Worm (Caenorhabditis elegans) whole organism, late embryonic: ENCODE results near the gene adal-1.

Experiments
- C38D4.7 ChIP-seq: fragments of 200-800 bp; sonication (Bioruptor generic); optimal IDR thresholded peaks from 2 replicates; lab custom pipeline; 2018; ENCODE audit warnings: mild to moderate bottlenecking, missing genetic modification characterization, moderate library complexity, missing compliant biosample characterization
- F13H6.1 ChIP-seq: sonication (generic microtip); optimal IDR thresholded peaks from 2 replicates; lab custom pipeline; 2016; ENCODE audit warnings: missing genetic modification characterization, missing compliant biosample characterization
- K02D7.2 ChIP-seq: sonication (generic microtip); optimal IDR thresholded peaks from 2 replicates; lab custom pipeline; 2017; ENCODE audit warnings: mild to moderate bottlenecking, missing genetic modification characterization, missing compliant biosample characterization
- K09A11.1 ChIP-seq: sonication (generic microtip); optimal IDR thresholded peaks from 2 replicates; lab custom pipeline; 2017; ENCODE audit warnings: antibody characterized with exemption, mild to moderate bottlenecking, missing genetic modification characterization, missing compliant biosample characterization; ENCODE audit not compliant: insufficient read depth
- T23F11.4 ChIP-seq: fragments of 200-800 bp; sonication (Bioruptor generic); optimal IDR thresholded peaks from 2 replicates; lab custom pipeline; 2018; ENCODE audit warnings: mild to moderate bottlenecking, missing genetic modification characterization, missing compliant biosample characterization
- ama-1 ChIP-seq: fragments of 150-350 bp; optimal IDR thresholded peaks from 2 replicates; lab custom pipeline; 2014
- ceh-14 ChIP-seq: sonication (generic microtip); optimal IDR thresholded peaks from 2 replicates; lab custom pipeline; 2016; ENCODE audit warnings: missing genotype, missing genetic modification characterization, missing compliant biosample characterization
- ceh-19 ChIP-seq: fragments of 200-800 bp; sonication (Bioruptor generic); optimal IDR thresholded peaks from 2 replicates; lab custom pipeline; 2018; ENCODE audit warnings: mild to moderate bottlenecking, missing genetic modification characterization, missing compliant biosample characterization
- ceh-2 ChIP-seq: sonication (generic microtip); optimal IDR thresholded peaks from 2 replicates; lab custom pipeline; 2016; ENCODE audit warnings: missing genotype, missing genetic modification characterization, missing compliant biosample characterization
- ceh-22 ChIP-seq: sonication (generic microtip); optimal IDR thresholded peaks from 2 replicates; lab custom pipeline; 2017; ENCODE audit warnings: missing biosample characterization, missing genetic modification characterization
- ceh-24 ChIP-seq: sonication (generic microtip); optimal IDR thresholded peaks from 2 replicates; lab custom pipeline; 2016; ENCODE audit warnings: mild to moderate bottlenecking, missing genetic modification characterization, missing compliant biosample characterization
- ceh-30 ChIP-seq: fragments of 150-350 bp; optimal IDR thresholded peaks from 2 replicates; lab custom pipeline; 2014; ENCODE audit warnings: missing biosample characterization, missing genetic modification characterization
- ceh-31 ChIP-seq: sonication (generic microtip); optimal IDR thresholded peaks from 2 replicates; lab custom pipeline; 2016; ENCODE audit warnings: missing genetic modification characterization, missing compliant biosample characterization
- ceh-6 ChIP-seq: fragments of 200-800 bp; sonication (Bioruptor generic); optimal IDR thresholded peaks from 2 replicates; lab custom pipeline; 2018; ENCODE audit warnings: mild to moderate bottlenecking, missing genetic modification characterization, missing compliant biosample characterization
- ceh-9 ChIP-seq: sonication (generic microtip); optimal IDR thresholded peaks from 2 replicates; lab custom pipeline; 2016; ENCODE audit warnings: mild to moderate bottlenecking, missing genetic modification characterization, inconsistent platforms, missing compliant biosample characterization
- che-1 ChIP-seq: sonication (generic microtip); optimal IDR thresholded peaks from 2 replicates; lab custom pipeline; 2016; ENCODE audit warnings: mild to moderate bottlenecking, missing genetic modification characterization, missing compliant biosample characterization
- dmd-4 ChIP-seq: sonication (generic microtip); optimal IDR thresholded peaks from 2 replicates; lab custom pipeline; 2016; ENCODE audit warnings: borderline replicate concordance, missing genetic modification characterization, missing compliant biosample characterization
- dve-1 ChIP-seq: sonication (generic microtip); optimal IDR thresholded peaks from 2 replicates; lab custom pipeline; 2017; ENCODE audit warnings: antibody characterized with exemption, mild to moderate bottlenecking, missing genetic modification characterization, missing compliant biosample characterization
- elt-2 ChIP-seq: sonication (generic microtip); optimal IDR thresholded peaks from 2 replicates; lab custom pipeline; 2016; ENCODE audit warnings: missing genetic modification reagents, missing genetic modification characterization, missing compliant biosample characterization
- eyg-1 ChIP-seq: sonication (generic microtip); optimal IDR thresholded peaks from 2 replicates; lab custom pipeline; 2016; ENCODE audit warnings: missing genotype, missing genetic modification characterization, missing compliant biosample characterization
- fkh-10 ChIP-seq: fragments of 150-350 bp; optimal IDR thresholded peaks from 2 replicates; lab custom pipeline; 2014; ENCODE audit warnings: missing biosample characterization, missing genetic modification reagents, missing genetic modification characterization
- fkh-6 ChIP-seq: sonication (generic microtip); optimal IDR thresholded peaks from 2 replicates; lab custom pipeline; 2016; ENCODE audit warnings: missing genetic modification characterization, missing compliant biosample characterization
- gmeb-2 ChIP-seq: sonication (generic microtip); optimal IDR thresholded peaks from 2 replicates; lab custom pipeline; 2016; ENCODE audit warnings: missing genetic modification characterization, inconsistent platforms, missing compliant biosample characterization
- hlh-13 ChIP-seq: fragments of 200-800 bp; sonication (Bioruptor generic); optimal IDR thresholded peaks from 2 replicates; lab custom pipeline; 2018; ENCODE audit warnings: mild to moderate bottlenecking, missing genetic modification characterization, missing compliant biosample characterization
- hlh-15 ChIP-seq: sonication (generic microtip); optimal IDR thresholded peaks from 2 replicates; lab custom pipeline; 2016; ENCODE audit warnings: missing genetic modification characterization, missing compliant biosample characterization
- hlh-6 ChIP-seq: sonication (generic microtip); optimal IDR thresholded peaks from 2 replicates; lab custom pipeline; 2016; ENCODE audit warnings: missing genotype, missing genetic modification characterization, missing compliant biosample characterization
- hlh-8 ChIP-seq: sonication (generic microtip); optimal IDR thresholded peaks from 2 replicates; lab custom pipeline; 2016; ENCODE audit warnings: missing genotype, missing genetic modification characterization, missing compliant biosample characterization
- lim-6 ChIP-seq: sonication (generic microtip); optimal IDR thresholded peaks from 2 replicates; lab custom pipeline; 2016; ENCODE audit warnings: missing genetic modification characterization, missing compliant biosample characterization
- lin-11 ChIP-seq: fragments of 200-800 bp; sonication (Bioruptor generic); optimal IDR thresholded peaks from 2 replicates; lab custom pipeline; 2018; ENCODE audit warnings: mild to moderate bottlenecking, missing genetic modification characterization, missing compliant biosample characterization
- madf-2 ChIP-seq: sonication (generic microtip); optimal IDR thresholded peaks from 2 replicates; lab custom pipeline; 2017; ENCODE audit warnings: missing genetic modification characterization, missing compliant biosample characterization
- mec-3 ChIP-seq: sonication (generic microtip); optimal IDR thresholded peaks from 2 replicates; lab custom pipeline; 2016; ENCODE audit warnings: borderline replicate concordance, missing genetic modification characterization, missing compliant biosample characterization
- nfya-1 ChIP-seq: sonication (generic microtip); optimal IDR thresholded peaks from 2 replicates; lab custom pipeline; 2017; ENCODE audit warnings: missing genetic modification characterization, mild to moderate bottlenecking, missing compliant biosample characterization, antibody characterized with exemption, moderate library complexity
- nhr-11 ChIP-seq: fragments of 150-350 bp; optimal IDR thresholded peaks from 2 replicates; lab custom pipeline; 2014; ENCODE audit warnings: missing biosample characterization, missing genetic modification characterization
- nhr-232 ChIP-seq: sonication (generic microtip); optimal IDR thresholded peaks from 2 replicates; lab custom pipeline; 2016; ENCODE audit warnings: missing genetic modification characterization, missing compliant biosample characterization
- pag-3 ChIP-seq: sonication (generic microtip); optimal IDR thresholded peaks from 2 replicates; lab custom pipeline; 2016; ENCODE audit warnings: missing compliant biosample characterization, missing genetic modification characterization, borderline replicate concordance
- pat-9 ChIP-seq: fragments of 200-800 bp; sonication (Bioruptor generic); optimal IDR thresholded peaks from 2 replicates; lab custom pipeline; 2018; ENCODE audit warnings: mild to moderate bottlenecking, missing genetic modification characterization, moderate library complexity, missing compliant biosample characterization
- pax-1 ChIP-seq: fragments of 150-350 bp; optimal IDR thresholded peaks from 2 replicates; lab custom pipeline; 2014; ENCODE audit warnings: missing biosample characterization, missing genetic modification characterization
- pha-4 ChIP-seq: fragments of 150-350 bp; optimal IDR thresholded peaks from 2 replicates; lab custom pipeline; 2018; ENCODE audit warnings: missing biosample characterization, missing genetic modification reagents, missing genetic modification characterization
- pqm-1 ChIP-seq: sonication (generic microtip); optimal IDR thresholded peaks from 2 replicates; lab custom pipeline; 2016; ENCODE audit warnings: missing genetic modification characterization, missing compliant biosample characterization
- ref-2 ChIP-seq: sonication (generic microtip); optimal IDR thresholded peaks from 2 replicates; lab custom pipeline; 2016; ENCODE audit warnings: missing genetic modification characterization, missing compliant biosample characterization
- sdc-2 ChIP-seq: sonication (generic microtip); optimal IDR thresholded peaks from 2 replicates; lab custom pipeline; 2016; ENCODE audit warnings: missing genotype, missing genetic modification characterization, missing compliant biosample characterization
- sox-2 ChIP-seq: fragments of 200-800 bp; sonication (Bioruptor generic); IDR thresholded peaks from 2 replicates; pipeline ENCODE4 v1.3.6; 2022; ENCODE audit warnings: missing genetic modification reagents, missing genetic modification characterization, missing compliant biosample characterization
- syd-9 ChIP-seq: sonication (generic microtip); optimal IDR thresholded peaks from 2 replicates; lab custom pipeline; 2016; ENCODE audit warnings: mild to moderate bottlenecking, missing genetic modification characterization, moderate library complexity, missing compliant biosample characterization
- tbx-2 ChIP-seq: sonication (generic microtip); optimal IDR thresholded peaks from 2 replicates; lab custom pipeline; 2016; ENCODE audit warnings: missing genetic modification characterization, missing compliant biosample characterization
- unc-3 ChIP-seq, 2 experiments: fragments of 200-800 bp in 1 of 2; sonication (Bioruptor generic) in 1 of 2; sonication (generic microtip) in 1 of 2; conservative IDR thresholded peaks in 1 of 2; optimal IDR thresholded peaks in 1 of 2; 2 replicates each; pipeline versions ENCODE4 v1.3.6 to Lab custom; 2016 to 2022; ENCODE audit warnings: missing compliant biosample characterization in 2 of 2, missing genetic modification characterization in 2 of 2, missing genetic modification reagents in 1 of 2
- unc-42 ChIP-seq: sonication (generic microtip); optimal IDR thresholded peaks from 2 replicates; lab custom pipeline; 2016; ENCODE audit warnings: missing genotype, missing genetic modification characterization, missing compliant biosample characterization
- unc-55 ChIP-seq: sonication (generic microtip); optimal IDR thresholded peaks from 2 replicates; lab custom pipeline; 2017; ENCODE audit warnings: missing biosample characterization, missing genetic modification reagents, missing genetic modification characterization
- ztf-16 ChIP-seq: sonication (generic microtip); optimal IDR thresholded peaks from 2 replicates; lab custom pipeline; 2017; ENCODE audit warnings: missing genetic modification characterization, missing compliant biosample characterization

Gene adal-1

DNA sequence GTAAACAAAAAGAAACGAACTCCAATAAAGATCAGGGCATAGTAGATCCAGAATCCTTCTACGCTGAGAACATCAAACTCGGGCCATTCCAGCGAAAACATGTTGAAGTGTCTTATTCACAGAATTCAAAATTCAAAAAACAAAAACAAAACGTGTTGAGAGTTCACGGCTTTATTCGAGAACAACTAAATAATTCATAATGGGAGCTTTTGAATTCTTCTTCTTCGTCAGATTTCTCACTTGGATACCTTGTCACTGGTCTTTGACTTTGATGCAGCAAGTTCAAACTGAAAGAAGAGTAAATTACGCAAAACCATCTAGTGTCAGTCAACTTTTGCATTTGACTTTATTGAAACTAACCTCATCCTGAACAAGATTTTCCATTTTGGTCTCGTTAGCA lies 24.3 kb upstream of the adal-1 start, which contains the start of gene B0252.11:
Gene B0252.11, minus strand, starts transcription at position 101 of the 400 bp plus-strand sequence.
- no peak for TF ChIP-seq pat-9 (tag; lab: Kevin White, UChicago)
- TF ChIP-seq fkh-6 (tag; lab: Kevin White, UChicago): no peak
- no peak for TF ChIP-seq ceh-14 (tag; lab: Kevin White, UChicago)
- TF ChIP-seq ceh-31: no peak
- no peak for TF ChIP-seq lin-11 (tag; lab: Kevin White, UChicago)
- no peak for TF ChIP-seq ceh-9 (tag; lab: Kevin White, UChicago)
- no peak for TF ChIP-seq C38D4.7 (GFP tag; lab: Kevin White, UChicago)
- TF ChIP-seq gmeb-2 (tag; lab: Kevin White, UChicago): no peak
- no peak for TF ChIP-seq madf-2 (tag; lab: Kevin White, UChicago)
- TF ChIP-seq ama-1: no peak
- no peak for TF ChIP-seq lim-6 (tag; lab: Kevin White, UChicago)
- TF ChIP-seq nfya-1: no peak
- TF ChIP-seq ceh-6 (GFP tag; lab: Kevin White, UChicago): no peak
- TF ChIP-seq T23F11.4 (GFP tag; lab: Kevin White, UChicago): no peak
- TF ChIP-seq ref-2: no peak

DNA sequence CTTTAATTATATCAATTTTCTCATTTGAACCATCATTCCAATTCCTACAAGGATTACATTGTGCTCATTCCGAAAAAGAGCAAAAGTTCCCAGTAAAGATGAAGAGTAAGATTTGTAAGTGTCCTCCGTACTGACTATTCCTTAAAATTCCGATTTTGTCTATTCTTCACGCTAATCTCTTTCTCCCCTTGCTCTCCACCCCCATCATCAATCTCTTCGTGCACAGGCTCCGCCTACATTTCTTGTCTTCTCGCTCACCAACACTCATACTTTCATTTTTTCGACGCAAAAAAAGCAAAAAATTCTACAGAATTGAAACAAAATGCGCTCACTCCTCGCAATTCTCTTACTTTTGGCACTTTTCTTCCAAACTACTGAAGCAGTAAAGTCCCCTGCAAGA lies 22.4 kb upstream of the adal-1 start, which contains the start of gene B0252.8:
Gene B0252.8, plus strand, starts transcription at position 292 of the 400 bp plus-strand sequence.
- TF ChIP-seq eyg-1 (tag; lab: Kevin White, UChicago) (no peak), unc-42 (tag; lab: Kevin White, UChicago) (no peak), hlh-8 (tag; lab: Kevin White, UChicago) (no peak), hlh-13 (no peak), fkh-10 (GFP tag; lab: Kevin White, UChicago) (no peak), gmeb-2 (tag; lab: Kevin White, UChicago) (no peak), dve-1 (no peak), unc-55 (no peak), syd-9 (no peak), ceh-2 (no peak), pax-1 (no peak), pqm-1 (tag; lab: Kevin White, UChicago) (no peak), C38D4.7 (GFP tag; lab: Kevin White, UChicago) (no peak), T23F11.4 (GFP tag; lab: Kevin White, UChicago) (no peak), F13H6.1 (no peak)
- TF ChIP-seq, all 69 proteins: peak for 0

DNA sequence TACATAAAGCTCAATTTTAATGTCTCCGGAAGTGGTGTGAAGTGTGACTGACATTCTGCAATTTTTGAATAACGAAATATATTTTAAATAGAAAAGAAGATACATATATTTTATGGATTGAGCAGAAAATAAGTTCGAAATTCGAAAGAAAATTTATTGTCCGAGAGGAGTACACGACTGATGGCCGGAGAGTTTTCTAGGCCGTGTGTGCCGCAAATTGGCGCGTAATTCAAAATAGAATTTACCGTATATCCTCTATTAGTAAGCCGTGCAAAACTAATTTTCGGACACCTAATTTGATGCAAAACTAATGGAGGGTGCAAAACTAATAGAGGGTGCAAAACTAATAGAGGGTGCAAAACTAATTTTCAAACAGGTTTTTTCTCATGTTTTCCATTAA lies 19.9 kb upstream of the adal-1 start, which contains the start of gene cyn-10:
Gene cyn-10, minus strand, starts transcription at position 57 of the 400 bp plus-strand sequence.
- TF ChIP-seq dmd-4 (tag; lab: Kevin White, UChicago): no peak
- TF ChIP-seq nfya-1: no peak
- TF ChIP-seq fkh-6 (tag; lab: Kevin White, UChicago): peak; percentile 55
- peak; percentile 59 for TF ChIP-seq unc-42 (tag; lab: Kevin White, UChicago)
- no peak for TF ChIP-seq ceh-24 (tag; lab: Kevin White, UChicago)
- 0 out of 2 replicates have a peak, but pooled peaks have one; percentile 16 for TF ChIP-seq sox-2
- peak; percentile 50 for TF ChIP-seq gmeb-2 (tag; lab: Kevin White, UChicago)
- TF ChIP-seq unc-3 (GFP tag; conservative IDR thresholded peaks at IDR 0.05; lab: Robert Waterston, UW): peak; percentile 61
- peak; percentile 21 for TF ChIP-seq unc-3 (tag; optimal IDR thresholded peaks at IDR 0.05; lab: Kevin White, UChicago)
- TF ChIP-seq hlh-6 (tag; lab: Kevin White, UChicago): no peak
- TF ChIP-seq hlh-13: peak; percentile 44
- no peak for TF ChIP-seq pag-3 (tag; lab: Kevin White, UChicago)
- TF ChIP-seq che-1 (tag; lab: Kevin White, UChicago): no peak
- TF ChIP-seq tbx-2: peak; percentile 89
- TF ChIP-seq ceh-31: peak; percentile 95
- no peak for TF ChIP-seq lin-11 (tag; lab: Kevin White, UChicago)
- TF ChIP-seq T23F11.4 (GFP tag; lab: Kevin White, UChicago): no peak
- TF ChIP-seq nhr-11: no peak
- TF ChIP-seq pha-4 (tag; lab: Kevin White, UChicago): no peak
- no peak for TF ChIP-seq K09A11.1 (tag; lab: Kevin White, UChicago)
- TF ChIP-seq ceh-19 (GFP tag; lab: Kevin White, UChicago): peak; percentile 5
- no peak for TF ChIP-seq ama-1
- TF ChIP-seq dve-1: no peak
- no peak for TF ChIP-seq nhr-232 (tag; lab: Kevin White, UChicago)
- no peak for TF ChIP-seq sdc-2
- TF ChIP-seq K02D7.2 (tag; lab: Kevin White, UChicago): no peak
- TF ChIP-seq hlh-15: no peak
- no peak for TF ChIP-seq ceh-22 (tag; lab: Kevin White, UChicago)
- peak; percentile 80 for TF ChIP-seq ceh-14 (tag; lab: Kevin White, UChicago)
- peak; percentile 61 for TF ChIP-seq elt-2 (tag; lab: Kevin White, UChicago)
- TF ChIP-seq mec-3 (tag; lab: Kevin White, UChicago): peak; percentile 67
- peak; percentile 39 for TF ChIP-seq ztf-16 (tag; lab: Kevin White, UChicago)
- no peak for TF ChIP-seq ceh-30
